Worm (Caenorhabditis elegans) whole organism, L3 larva: Measurements from ENCODE around the gene C34F6.7.
A peak's percentile ranks its signal among the peaks of the same experiment; 100 is the strongest.

Experiments used
- ama-1 ChIP-seq: fragments of 150-350 bp; optimal IDR thresholded peaks from 2 replicates; lab custom pipeline; 2018
- ceh-16 ChIP-seq: sonication (generic microtip); optimal IDR thresholded peaks from 2 replicates; lab custom pipeline; 2017; ENCODE audit warnings: missing biosample characterization, missing genetic modification characterization
- ceh-9 ChIP-seq: sonication (generic microtip); optimal IDR thresholded peaks from 2 replicates; lab custom pipeline; 2018; ENCODE audit warnings: missing biosample characterization, missing genetic modification characterization
- daf-12 ChIP-seq: fragments of 150-350 bp; optimal IDR thresholded peaks from 2 replicates; lab custom pipeline; 2014; ENCODE audit warnings: missing biosample characterization, missing genetic modification reagents, missing genetic modification characterization
- elt-2 ChIP-seq: sonication (generic microtip); optimal IDR thresholded peaks from 2 replicates; lab custom pipeline; 2016; ENCODE audit warnings: missing genetic modification reagents, mild to moderate bottlenecking, missing genetic modification characterization, missing compliant biosample characterization
- elt-3 ChIP-seq, 3 experiments: fragments of 150-350 bp in 1 of 3; sonication (generic microtip) in 2 of 3; optimal IDR thresholded peaks; 2 replicates in 2 of 3; 4 replicates in 1 of 3; lab custom pipeline; 2014 to 2017; ENCODE audit warnings: missing biosample characterization in 3 of 3, missing genetic modification characterization in 3 of 3
- fkh-10 ChIP-seq: sonication (generic microtip); optimal IDR thresholded peaks from 2 replicates; lab custom pipeline; 2017; ENCODE audit warnings: missing biosample characterization, missing genetic modification reagents, missing genetic modification characterization
- fkh-2 ChIP-seq: fragments of 150-350 bp; optimal IDR thresholded peaks from 2 replicates; lab custom pipeline; 2014; ENCODE audit warnings: missing biosample characterization, missing genetic modification reagents, missing genetic modification characterization
- hmg-11 ChIP-seq: sonication (generic microtip); optimal IDR thresholded peaks from 2 replicates; lab custom pipeline; 2016; ENCODE audit warnings: missing genetic modification characterization, missing compliant biosample characterization
- jun-1 ChIP-seq: fragments of 150-350 bp; optimal IDR thresholded peaks from 2 replicates; lab custom pipeline; 2014; ENCODE audit warnings: missing biosample characterization, missing genetic modification reagents, missing genetic modification characterization
- lin-39 ChIP-seq: fragments of 150-350 bp; optimal IDR thresholded peaks from 2 replicates; lab custom pipeline; 2018; ENCODE audit warnings: missing biosample characterization, missing genetic modification reagents, missing genetic modification characterization
- lsy-12 ChIP-seq: sonication (generic microtip); optimal IDR thresholded peaks from 2 replicates; lab custom pipeline; 2016; ENCODE audit warnings: mild to moderate bottlenecking, missing genetic modification characterization, missing compliant biosample characterization
- mdl-1 ChIP-seq: fragments of 150-350 bp; optimal IDR thresholded peaks from 2 replicates; lab custom pipeline; 2014; ENCODE audit warnings: missing biosample characterization, missing genetic modification characterization
- mml-1 ChIP-seq: fragments of 150-350 bp; sonication (generic microtip); optimal IDR thresholded peaks from 3 replicates; lab custom pipeline; 2014; ENCODE audit warnings: missing biosample characterization, missing genetic modification characterization
- nfya-1 ChIP-seq: sonication (generic microtip); optimal IDR thresholded peaks from 2 replicates; lab custom pipeline; 2017; ENCODE audit warnings: missing genetic modification characterization, mild to moderate bottlenecking, missing compliant biosample characterization, antibody characterized with exemption, moderate library complexity; ENCODE audit not compliant: insufficient read depth
- nhr-23 ChIP-seq: fragments of 150-350 bp; optimal IDR thresholded peaks from 2 replicates; lab custom pipeline; 2014; ENCODE audit warnings: missing biosample characterization, missing genetic modification reagents, missing genetic modification characterization
- nhr-237 ChIP-seq: fragments of 150-350 bp; optimal IDR thresholded peaks from 2 replicates; lab custom pipeline; 2014; ENCODE audit warnings: missing biosample characterization, missing genetic modification characterization
- nhr-25 ChIP-seq: sonication (generic microtip); optimal IDR thresholded peaks from 2 replicates; lab custom pipeline; 2017; ENCODE audit warnings: missing biosample characterization, missing genetic modification characterization
- nhr-28 ChIP-seq: fragments of 150-350 bp; optimal IDR thresholded peaks from 2 replicates; lab custom pipeline; 2014; ENCODE audit warnings: missing biosample characterization, missing genetic modification characterization
- nhr-76 ChIP-seq: fragments of 150-350 bp; sonication (generic microtip); optimal IDR thresholded peaks from 5 replicates; lab custom pipeline; 2014; ENCODE audit warnings: missing biosample characterization, missing genetic modification characterization
- nhr-77 ChIP-seq: fragments of 150-350 bp; optimal IDR thresholded peaks from 2 replicates; lab custom pipeline; 2014; ENCODE audit warnings: missing biosample characterization, missing genetic modification characterization
- pqm-1 ChIP-seq: fragments of 150-350 bp; optimal IDR thresholded peaks from 2 replicates; lab custom pipeline; 2017; ENCODE audit warnings: missing biosample characterization, missing genetic modification characterization, inconsistent platforms
- sea-2 ChIP-seq: fragments of 150-350 bp; sonication (generic microtip); optimal IDR thresholded peaks from 4 replicates; lab custom pipeline; 2014; ENCODE audit warnings: missing biosample characterization, missing genetic modification reagents, missing genetic modification characterization
- skn-1 ChIP-seq: fragments of 150-350 bp; optimal IDR thresholded peaks from 2 replicates; lab custom pipeline; 2014; ENCODE audit warnings: missing biosample characterization, missing genetic modification characterization
- snpc-4 ChIP-seq: fragments of 150-350 bp; optimal IDR thresholded peaks from 2 replicates; lab custom pipeline; 2014; ENCODE audit warnings: missing biosample characterization, missing genetic modification characterization
- tbx-2 ChIP-seq: sonication (generic microtip); optimal IDR thresholded peaks from 2 replicates; lab custom pipeline; 2016; ENCODE audit warnings: mild to moderate bottlenecking, missing genetic modification characterization, missing compliant biosample characterization
- unc-62 ChIP-seq: fragments of 150-350 bp; sonication (generic microtip); optimal IDR thresholded peaks from 4 replicates; lab custom pipeline; 2014; ENCODE audit warnings: missing biosample characterization, missing genetic modification reagents, missing genetic modification characterization
- zag-1 ChIP-seq: fragments of 150-350 bp; optimal IDR thresholded peaks from 2 replicates; lab custom pipeline; 2014; ENCODE audit warnings: missing biosample characterization, missing genetic modification characterization
- ztf-11 ChIP-seq: fragments of 150-350 bp; optimal IDR thresholded peaks from 2 replicates; lab custom pipeline; 2014; ENCODE audit warnings: missing biosample characterization, missing genetic modification characterization
- ztf-4 ChIP-seq: fragments of 150-350 bp; optimal IDR thresholded peaks from 2 replicates; lab custom pipeline; 2014; ENCODE audit warnings: missing biosample characterization, missing genetic modification characterization

Gene C34F6.7

DNA sequence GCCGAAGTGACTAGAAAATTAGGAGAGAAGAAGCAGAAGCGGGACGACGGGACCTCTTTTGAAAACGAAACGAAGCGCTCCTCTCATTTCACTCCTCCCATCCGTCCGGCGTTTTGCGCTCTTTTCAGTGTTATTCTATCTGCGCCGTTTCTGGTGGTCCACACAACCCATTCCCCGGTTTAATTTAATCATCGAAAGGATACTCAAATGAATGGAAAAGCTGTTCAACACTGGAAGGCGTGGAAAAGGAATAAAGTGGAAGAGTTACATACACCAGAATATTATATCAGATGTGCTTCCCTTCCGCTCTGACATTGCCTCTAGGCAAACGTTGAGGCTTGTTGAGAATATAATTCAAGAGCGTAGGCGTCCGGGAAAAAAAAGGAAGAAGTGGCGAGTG lies 29.8 kb upstream of the C34F6.7 start:
- TF ChIP-seq hmg-11 (tag; lab: Kevin White, UChicago) = peak; percentile 13
- no peak for TF ChIP-seq ztf-11 (tag; lab: Kevin White, UChicago)

ce11 chrX:11243604-11244003 lies 28.3 kb upstream of the C34F6.7 start:
- TF ChIP-seq ztf-11 (tag; lab: Kevin White, UChicago) = no peak
- no peak for TF ChIP-seq lin-39 (tag; lab: Kevin White, UChicago)
- no peak for TF ChIP-seq elt-2 (tag; lab: Kevin White, UChicago)
- no peak for TF ChIP-seq fkh-2 (tag; lab: Kevin White, UChicago)
- TF ChIP-seq daf-12 (tag; lab: Kevin White, UChicago) = no peak
- TF ChIP-seq nhr-28 (tag; lab: Kevin White, UChicago) = no peak
- TF ChIP-seq mdl-1 (tag; lab: Kevin White, UChicago) = no peak
- no peak for TF ChIP-seq pqm-1 (tag; lab: Kevin White, UChicago)
- no peak for TF ChIP-seq ztf-4 (tag; lab: Kevin White, UChicago)
- no peak for TF ChIP-seq nhr-23 (tag; lab: Kevin White, UChicago)
- TF ChIP-seq mml-1 (tag; lab: Kevin White, UChicago) = no peak

DNA sequence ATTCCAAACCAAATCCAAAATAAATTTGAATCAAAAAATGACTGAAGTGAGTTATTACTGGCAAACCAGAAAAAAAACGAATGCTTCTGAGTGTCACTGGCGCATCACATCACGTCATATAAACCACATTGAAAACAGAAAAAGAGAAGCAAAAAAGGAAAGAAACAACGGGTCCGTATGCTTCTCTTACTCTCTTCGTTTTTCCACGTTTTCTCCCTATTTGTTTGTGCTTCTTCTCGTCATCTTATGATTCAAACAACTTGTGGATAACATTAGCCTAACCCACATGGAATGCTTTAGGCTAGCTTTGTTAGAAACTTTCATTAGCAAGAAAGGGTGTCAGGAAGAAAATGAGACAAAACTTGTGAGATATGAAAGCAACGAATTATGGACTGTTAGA lies 26.2 kb upstream of the C34F6.7 start:
- TF ChIP-seq zag-1 (no peak), nfya-1 (tag; lab: Kevin White, UChicago) (peak; percentile 21), nhr-237 (tag; lab: Kevin White, UChicago) (no peak), unc-62 (GFP tag; lab: Kevin White, UChicago) (no peak), sea-2 (GFP tag; lab: Kevin White, UChicago) (no peak), nhr-25 (no peak), snpc-4 (tag; lab: Kevin White, UChicago) (no peak), nhr-23 (tag; lab: Kevin White, UChicago) (no peak), hmg-11 (tag; lab: Kevin White, UChicago) (peak; percentile 14), daf-12 (tag; lab: Kevin White, UChicago) (no peak), mdl-1 (tag; lab: Kevin White, UChicago) (no peak)

- peak; percentile 16 for TF ChIP-seq lsy-12 (tag; lab: Kevin White, UChicago)
- TF ChIP-seq ztf-4 (tag; lab: Kevin White, UChicago) = no peak
- TF ChIP-seq lin-39 (tag; lab: Kevin White, UChicago) = peak; percentile 1
- TF ChIP-seq nfya-1 (tag; lab: Kevin White, UChicago) = peak; percentile 5
- TF ChIP-seq ama-1 (lab: Kevin White, UChicago) = peak; percentile 5
These were observed 25.4 kb upstream of the C34F6.7 start, which contains the start of gene C34F6.10 for ce11 chrX:11240585-11241115. TSS of gene C34F6.10 (minus strand) at chrX:11240635.

- TF ChIP-seq elt-3 (tag; optimal IDR thresholded peaks at IDR 0.05; lab: Kevin White, UChicago) (no peak), elt-2 (tag; lab: Kevin White, UChicago) (no peak), nhr-76 (tag; lab: Kevin White, UChicago) (no peak), ama-1 (lab: Kevin White, UChicago) (no peak), skn-1 (tag; lab: Kevin White, UChicago) (no peak), ceh-9 (tag; lab: Kevin White, UChicago) (no peak), pqm-1 (tag; lab: Kevin White, UChicago) (no peak), daf-12 (tag; lab: Kevin White, UChicago) (no peak), tbx-2 (tag; lab: Kevin White, UChicago) (no peak), unc-62 (GFP tag; lab: Kevin White, UChicago) (no peak), nhr-77 (tag; lab: Kevin White, UChicago) (no peak), ceh-16 (tag; lab: Kevin White, UChicago) (no peak), fkh-10 (no peak), nhr-237 (tag; lab: Kevin White, UChicago) (no peak), jun-1 (tag; lab: Kevin White, UChicago) (no peak)
These were observed 11.3 kb upstream of the C34F6.7 start, which contains the start of gene C34F6.12 for ce11 chrX:11226595-11226994. TSS of gene C34F6.12 (minus strand) at chrX:11226695.
